Fruit fly (Drosophila melanogaster): ENCODE measurements around the gene CG11983.

The CG11983 gene

dm6 chr3R:9057398-9058058, 49.4 kb downstream of the CG11983 start (continued):
- peak; percentile 86 for TF ChIP-seq CG31388 (GFP tag; optimal IDR thresholded peaks at IDR 0.05)
- TF ChIP-seq crol (GFP tag; IDR thresholded peaks at IDR 0.05), result no peak
- TF ChIP-seq Xrp1 (GFP tag; IDR thresholded peaks at IDR 0.05), result no peak
- peak; percentile 97 for TF ChIP-seq Fer2 (tag; optimal IDR thresholded peaks at IDR 0.05)
- peak; percentile 97 for TF ChIP-seq zen (tag; optimal IDR thresholded peaks at IDR 0.05)
- peak; percentile 58 for TF ChIP-seq CG7786 (GFP tag; optimal IDR thresholded peaks at IDR 0.05)
- peak; percentile 93 for TF ChIP-seq CG12942 (GFP tag; optimal IDR thresholded peaks at IDR 0.05)
- TF ChIP-seq Eip74EF (GFP tag; optimal IDR thresholded peaks at IDR 0.05), result peak in 1 of 2 experiments; percentile 99
- no peak for TF ChIP-seq Bgb (GFP tag; IDR thresholded peaks at IDR 0.05; ENCODE audit: partially characterized antibody)
- no peak for TF ChIP-seq Opbp (GFP tag; IDR thresholded peaks at IDR 0.05; ENCODE audit: partially characterized antibody)
- peak; percentile 98 for TF ChIP-seq HLHmδ (GFP tag; optimal IDR thresholded peaks at IDR 0.05)
- no peak for TF ChIP-seq CG11398 (GFP tag; optimal IDR thresholded peaks at IDR 0.05)
- TF ChIP-seq prd (optimal IDR thresholded peaks at IDR 0.05), result no peak
- no peak for TF ChIP-seq prd (GFP tag; IDR thresholded peaks at IDR 0.05)
- TF ChIP-seq Trl (optimal IDR thresholded peaks at IDR 0.05), result peak; percentile 97 to 98
- peak; percentile 47 for TF ChIP-seq Trl (GFP tag; optimal IDR thresholded peaks at IDR 0.05)
- peak; percentile 95 for TF ChIP-seq HmgZ (tag; optimal IDR thresholded peaks at IDR 0.05)
- peak; percentile 97 for TF ChIP-seq CG9817 (tag; optimal IDR thresholded peaks at IDR 0.05)
- peak; percentile 20 for TF ChIP-seq CG10565 (GFP tag; optimal IDR thresholded peaks at IDR 0.05)
- peak; percentile 99 for TF ChIP-seq CoRest (tag; optimal IDR thresholded peaks at IDR 0.05)
- peak; percentile 92 for TF ChIP-seq CrebB (tag; optimal IDR thresholded peaks at IDR 0.05)
- no peak for TF ChIP-seq h (optimal IDR thresholded peaks at IDR 0.05)
- peak; percentile 66 for TF ChIP-seq Side (GFP tag; optimal IDR thresholded peaks at IDR 0.05)
- no peak for TF ChIP-seq HLH3B (GFP tag; IDR thresholded peaks at IDR 0.05)
- TF ChIP-seq tll (GFP tag; optimal IDR thresholded peaks at IDR 0.05), result peak in 1 of 2 experiments; percentile 72
- TF ChIP-seq gsb (GFP tag; IDR thresholded peaks at IDR 0.05), result no peak
- no peak for TF ChIP-seq shn (GFP tag; optimal IDR thresholded peaks at IDR 0.05)
- peak; percentile 97 for TF ChIP-seq caup (GFP tag; optimal IDR thresholded peaks at IDR 0.05; ENCODE audit: severe bottlenecking)
- TF ChIP-seq CG3995 (GFP tag; optimal IDR thresholded peaks at IDR 0.05), result peak; percentile 81
- no peak for TF ChIP-seq sisA (GFP tag; IDR thresholded peaks at IDR 0.05)
- peak in 1 of 2 experiments; percentile 81 for TF ChIP-seq insv (GFP tag; optimal IDR thresholded peaks at IDR 0.05)
- TF ChIP-seq CG11247 (GFP tag; IDR thresholded peaks at IDR 0.05), result no peak
- no peak for TF ChIP-seq CG11085 (GFP tag; IDR thresholded peaks at IDR 0.05)
- no peak for TF ChIP-seq ci (GFP tag; IDR thresholded peaks at IDR 0.05)
- peak; percentile 98 for TF ChIP-seq CG30403 (GFP tag; optimal IDR thresholded peaks at IDR 0.05)
- TF ChIP-seq Six4 (GFP tag; optimal IDR thresholded peaks at IDR 0.05), result peak; percentile 96
- no peak for TF ChIP-seq rib (GFP tag; IDR thresholded peaks at IDR 0.05)
- no peak for TF ChIP-seq pita (GFP tag; optimal IDR thresholded peaks at IDR 0.05)
- TF ChIP-seq seq (GFP tag; IDR thresholded peaks at IDR 0.05), result no peak
- TF ChIP-seq CG2678 (tag; optimal IDR thresholded peaks at IDR 0.05), result peak; percentile 99
- no peak for TF ChIP-seq CG34224 (GFP tag; IDR thresholded peaks at IDR 0.05; ENCODE audit: partially characterized antibody)
- TF ChIP-seq CG8924 (tag; optimal IDR thresholded peaks at IDR 0.05), result peak; percentile 100
- TF ChIP-seq sr (GFP tag; IDR thresholded peaks at IDR 0.05), result no peak
- TF ChIP-seq CG16863 (GFP tag; optimal IDR thresholded peaks at IDR 0.05), result peak; percentile 44
- no peak for TF ChIP-seq Optix (GFP tag; IDR thresholded peaks at IDR 0.05)
- TF ChIP-seq nerfin-1 (tag; optimal IDR thresholded peaks at IDR 0.05), result peak; percentile 98
- TF ChIP-seq Ssrp (tag; optimal IDR thresholded peaks at IDR 0.05), result peak; percentile 98
- no peak for TF ChIP-seq unc-4 (GFP tag; IDR thresholded peaks at IDR 0.05; ENCODE audit: partially characterized antibody)
- no peak for TF ChIP-seq Ravus (GFP tag; IDR thresholded peaks at IDR 0.05)
- peak; percentile 86 for TF ChIP-seq CG15479 (GFP tag; optimal IDR thresholded peaks at IDR 0.05)
- no peak for TF ChIP-seq Awh (GFP tag; IDR thresholded peaks at IDR 0.05)

Measured in whole organism, embryonic.